Worm (Caenorhabditis elegans) whole organism, late embryonic: ENCODE measurements around the gene srh-141.
A peak's percentile ranks its signal among the peaks of the same experiment; 100 is the strongest.

Experiments used
- C38D4.7 ChIP-seq: fragments of 200-800 bp; sonication (Bioruptor generic); optimal IDR thresholded peaks from 2 replicates; lab custom pipeline; 2018; ENCODE audit warnings: mild to moderate bottlenecking, missing genetic modification characterization, moderate library complexity, missing compliant biosample characterization
- F13H6.1 ChIP-seq: sonication (generic microtip); optimal IDR thresholded peaks from 2 replicates; lab custom pipeline; 2016; ENCODE audit warnings: missing genetic modification characterization, missing compliant biosample characterization
- K09A11.1 ChIP-seq: sonication (generic microtip); optimal IDR thresholded peaks from 2 replicates; lab custom pipeline; 2017; ENCODE audit warnings: antibody characterized with exemption, mild to moderate bottlenecking, missing genetic modification characterization, missing compliant biosample characterization; ENCODE audit not compliant: insufficient read depth
- T23F11.4 ChIP-seq: fragments of 200-800 bp; sonication (Bioruptor generic); optimal IDR thresholded peaks from 2 replicates; lab custom pipeline; 2018; ENCODE audit warnings: mild to moderate bottlenecking, missing genetic modification characterization, missing compliant biosample characterization
- ama-1 ChIP-seq: fragments of 150-350 bp; optimal IDR thresholded peaks from 2 replicates; lab custom pipeline; 2014
- ceh-2 ChIP-seq: sonication (generic microtip); optimal IDR thresholded peaks from 2 replicates; lab custom pipeline; 2016; ENCODE audit warnings: missing genotype, missing genetic modification characterization, missing compliant biosample characterization
- ceh-24 ChIP-seq: sonication (generic microtip); optimal IDR thresholded peaks from 2 replicates; lab custom pipeline; 2016; ENCODE audit warnings: mild to moderate bottlenecking, missing genetic modification characterization, missing compliant biosample characterization
- ceh-30 ChIP-seq: fragments of 150-350 bp; optimal IDR thresholded peaks from 2 replicates; lab custom pipeline; 2014; ENCODE audit warnings: missing biosample characterization, missing genetic modification characterization
- ceh-31 ChIP-seq: sonication (generic microtip); optimal IDR thresholded peaks from 2 replicates; lab custom pipeline; 2016; ENCODE audit warnings: missing genetic modification characterization, missing compliant biosample characterization
- ceh-34 ChIP-seq: sonication (generic microtip); optimal IDR thresholded peaks from 2 replicates; lab custom pipeline; 2016; ENCODE audit warnings: mild to moderate bottlenecking, missing genetic modification characterization, missing compliant biosample characterization
- ceh-48 ChIP-seq: sonication (generic microtip); optimal IDR thresholded peaks from 2 replicates; lab custom pipeline; 2016; ENCODE audit warnings: missing genetic modification characterization, inconsistent platforms, missing compliant biosample characterization
- ceh-6 ChIP-seq: fragments of 200-800 bp; sonication (Bioruptor generic); optimal IDR thresholded peaks from 2 replicates; lab custom pipeline; 2018; ENCODE audit warnings: mild to moderate bottlenecking, missing genetic modification characterization, missing compliant biosample characterization
- che-1 ChIP-seq: sonication (generic microtip); optimal IDR thresholded peaks from 2 replicates; lab custom pipeline; 2016; ENCODE audit warnings: mild to moderate bottlenecking, missing genetic modification characterization, missing compliant biosample characterization
- dmd-4 ChIP-seq: sonication (generic microtip); optimal IDR thresholded peaks from 2 replicates; lab custom pipeline; 2016; ENCODE audit warnings: borderline replicate concordance, missing genetic modification characterization, missing compliant biosample characterization
- dve-1 ChIP-seq: sonication (generic microtip); optimal IDR thresholded peaks from 2 replicates; lab custom pipeline; 2017; ENCODE audit warnings: antibody characterized with exemption, mild to moderate bottlenecking, missing genetic modification characterization, missing compliant biosample characterization
- elt-2 ChIP-seq: sonication (generic microtip); optimal IDR thresholded peaks from 2 replicates; lab custom pipeline; 2016; ENCODE audit warnings: missing genetic modification reagents, missing genetic modification characterization, missing compliant biosample characterization
- elt-4 ChIP-seq: sonication (generic microtip); optimal IDR thresholded peaks from 2 replicates; lab custom pipeline; 2016; ENCODE audit warnings: missing genetic modification characterization, missing compliant biosample characterization
- eyg-1 ChIP-seq: sonication (generic microtip); optimal IDR thresholded peaks from 2 replicates; lab custom pipeline; 2016; ENCODE audit warnings: missing genotype, missing genetic modification characterization, missing compliant biosample characterization
- fkh-10 ChIP-seq: fragments of 150-350 bp; optimal IDR thresholded peaks from 2 replicates; lab custom pipeline; 2014; ENCODE audit warnings: missing biosample characterization, missing genetic modification reagents, missing genetic modification characterization
- fkh-6 ChIP-seq: sonication (generic microtip); optimal IDR thresholded peaks from 2 replicates; lab custom pipeline; 2016; ENCODE audit warnings: missing genetic modification characterization, missing compliant biosample characterization
- gmeb-2 ChIP-seq: sonication (generic microtip); optimal IDR thresholded peaks from 2 replicates; lab custom pipeline; 2016; ENCODE audit warnings: missing genetic modification characterization, inconsistent platforms, missing compliant biosample characterization
- hlh-13 ChIP-seq: fragments of 200-800 bp; sonication (Bioruptor generic); optimal IDR thresholded peaks from 2 replicates; lab custom pipeline; 2018; ENCODE audit warnings: mild to moderate bottlenecking, missing genetic modification characterization, missing compliant biosample characterization
- hlh-15 ChIP-seq: sonication (generic microtip); optimal IDR thresholded peaks from 2 replicates; lab custom pipeline; 2016; ENCODE audit warnings: missing genetic modification characterization, missing compliant biosample characterization
- hlh-30 ChIP-seq: sonication (generic microtip); optimal IDR thresholded peaks from 2 replicates; lab custom pipeline; 2017; ENCODE audit warnings: antibody characterized with exemption, missing genetic modification characterization, missing compliant biosample characterization; ENCODE audit not compliant: insufficient read depth
- lim-6 ChIP-seq: sonication (generic microtip); optimal IDR thresholded peaks from 2 replicates; lab custom pipeline; 2016; ENCODE audit warnings: missing genetic modification characterization, missing compliant biosample characterization
- mec-3 ChIP-seq: sonication (generic microtip); optimal IDR thresholded peaks from 2 replicates; lab custom pipeline; 2016; ENCODE audit warnings: borderline replicate concordance, missing genetic modification characterization, missing compliant biosample characterization
- nfya-1 ChIP-seq: sonication (generic microtip); optimal IDR thresholded peaks from 2 replicates; lab custom pipeline; 2017; ENCODE audit warnings: missing genetic modification characterization, mild to moderate bottlenecking, missing compliant biosample characterization, antibody characterized with exemption, moderate library complexity
- nhr-11 ChIP-seq: fragments of 150-350 bp; optimal IDR thresholded peaks from 2 replicates; lab custom pipeline; 2014; ENCODE audit warnings: missing biosample characterization, missing genetic modification characterization
- nhr-232 ChIP-seq: sonication (generic microtip); optimal IDR thresholded peaks from 2 replicates; lab custom pipeline; 2016; ENCODE audit warnings: missing genetic modification characterization, missing compliant biosample characterization
- pag-3 ChIP-seq: sonication (generic microtip); optimal IDR thresholded peaks from 2 replicates; lab custom pipeline; 2016; ENCODE audit warnings: missing compliant biosample characterization, missing genetic modification characterization, borderline replicate concordance
- pat-9 ChIP-seq: fragments of 200-800 bp; sonication (Bioruptor generic); optimal IDR thresholded peaks from 2 replicates; lab custom pipeline; 2018; ENCODE audit warnings: mild to moderate bottlenecking, missing genetic modification characterization, moderate library complexity, missing compliant biosample characterization
- pha-2 ChIP-seq: sonication (generic microtip); optimal IDR thresholded peaks from 2 replicates; lab custom pipeline; 2017; ENCODE audit warnings: mild to moderate bottlenecking, missing genetic modification characterization, missing compliant biosample characterization
- pha-4 ChIP-seq: fragments of 150-350 bp; optimal IDR thresholded peaks from 2 replicates; lab custom pipeline; 2018; ENCODE audit warnings: missing biosample characterization, missing genetic modification reagents, missing genetic modification characterization
- pqm-1 ChIP-seq: sonication (generic microtip); optimal IDR thresholded peaks from 2 replicates; lab custom pipeline; 2016; ENCODE audit warnings: missing genetic modification characterization, missing compliant biosample characterization
- pros-1 ChIP-seq: fragments of 150-350 bp; optimal IDR thresholded peaks from 2 replicates; lab custom pipeline; 2014; ENCODE audit warnings: missing biosample characterization, missing genetic modification reagents, missing genetic modification characterization
- ref-2 ChIP-seq: sonication (generic microtip); optimal IDR thresholded peaks from 2 replicates; lab custom pipeline; 2016; ENCODE audit warnings: missing genetic modification characterization, missing compliant biosample characterization
- rnt-1 ChIP-seq: sonication (generic microtip); optimal IDR thresholded peaks from 2 replicates; lab custom pipeline; 2016; ENCODE audit warnings: missing genetic modification characterization, missing compliant biosample characterization
- sdc-2 ChIP-seq: sonication (generic microtip); optimal IDR thresholded peaks from 2 replicates; lab custom pipeline; 2016; ENCODE audit warnings: missing genotype, missing genetic modification characterization, missing compliant biosample characterization
- sox-2 ChIP-seq: fragments of 200-800 bp; sonication (Bioruptor generic); IDR thresholded peaks from 2 replicates; pipeline ENCODE4 v1.3.6; 2022; ENCODE audit warnings: missing genetic modification reagents, missing genetic modification characterization, missing compliant biosample characterization
- syd-9 ChIP-seq: sonication (generic microtip); optimal IDR thresholded peaks from 2 replicates; lab custom pipeline; 2016; ENCODE audit warnings: mild to moderate bottlenecking, missing genetic modification characterization, moderate library complexity, missing compliant biosample characterization
- tbx-2 ChIP-seq: sonication (generic microtip); optimal IDR thresholded peaks from 2 replicates; lab custom pipeline; 2016; ENCODE audit warnings: missing genetic modification characterization, missing compliant biosample characterization
- tbx-7 ChIP-seq: sonication (generic microtip); optimal IDR thresholded peaks from 2 replicates; lab custom pipeline; 2016; ENCODE audit warnings: missing genotype, missing genetic modification characterization, missing compliant biosample characterization
- unc-3 ChIP-seq, 2 experiments: fragments of 200-800 bp in 1 of 2; sonication (Bioruptor generic) in 1 of 2; sonication (generic microtip) in 1 of 2; conservative IDR thresholded peaks in 1 of 2; optimal IDR thresholded peaks in 1 of 2; 2 replicates each; pipeline versions ENCODE4 v1.3.6 to Lab custom; 2016 to 2022; ENCODE audit warnings: missing compliant biosample characterization in 2 of 2, missing genetic modification characterization in 2 of 2, missing genetic modification reagents in 1 of 2
- zip-5 ChIP-seq: sonication (generic microtip); optimal IDR thresholded peaks from 2 replicates; lab custom pipeline; 2016; ENCODE audit warnings: missing genetic modification characterization, missing compliant biosample characterization

Gene srh-141

DNA sequence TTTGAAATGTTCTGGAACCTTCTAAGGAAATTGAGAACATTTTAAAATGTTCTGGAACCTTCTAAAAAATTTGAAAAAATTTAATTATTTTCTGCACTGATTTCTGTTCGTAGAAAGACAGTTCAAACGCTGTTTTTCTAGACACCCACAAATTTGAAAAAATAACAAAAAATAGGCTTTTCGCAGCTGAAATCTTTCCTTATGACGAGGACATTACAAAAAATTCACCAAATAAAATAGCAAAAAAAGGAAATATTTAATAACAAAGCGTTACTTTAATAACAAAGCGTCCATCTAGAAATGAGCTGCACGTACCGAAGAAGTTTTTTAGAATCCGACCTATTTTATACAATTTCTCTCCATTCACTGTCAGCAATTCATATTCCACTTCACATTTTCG, at the start of gene srh-141:
Gene srh-141 (plus strand): TSS at position 301 of the 400 bp plus-strand sequence.
- TF ChIP-seq pros-1 (tag; lab: Kevin White, UChicago) (no peak), pat-9 (no peak), hlh-30 (tag; lab: Kevin White, UChicago) (no peak)

DNA sequence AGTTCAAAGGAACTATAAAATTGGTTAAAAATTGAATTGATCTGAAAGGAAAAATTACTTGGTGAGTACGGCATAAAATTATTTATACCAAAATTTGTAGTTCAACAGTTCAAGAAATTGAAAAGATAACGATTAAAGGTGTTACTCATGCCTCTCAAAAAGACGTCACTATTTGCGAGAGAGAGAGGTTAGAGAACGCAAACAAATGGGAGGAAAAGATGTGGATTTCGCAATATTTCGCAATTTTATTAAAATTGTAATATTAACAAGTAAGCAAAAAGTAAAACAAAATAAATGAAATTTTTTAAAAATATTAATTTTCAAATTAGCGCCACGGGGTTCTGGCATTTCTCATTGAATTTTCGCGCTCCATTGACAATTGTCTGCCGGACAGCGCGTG, 48.6 kb upstream of the srh-141 start, which contains the start of gene F13A7.11:
Gene F13A7.11 (minus strand): TSS at position 174 of the 400 bp plus-strand sequence.
- TF ChIP-seq ceh-6 (GFP tag; lab: Kevin White, UChicago) (no peak), elt-2 (tag; lab: Kevin White, UChicago) (peak; percentile 4)

DNA sequence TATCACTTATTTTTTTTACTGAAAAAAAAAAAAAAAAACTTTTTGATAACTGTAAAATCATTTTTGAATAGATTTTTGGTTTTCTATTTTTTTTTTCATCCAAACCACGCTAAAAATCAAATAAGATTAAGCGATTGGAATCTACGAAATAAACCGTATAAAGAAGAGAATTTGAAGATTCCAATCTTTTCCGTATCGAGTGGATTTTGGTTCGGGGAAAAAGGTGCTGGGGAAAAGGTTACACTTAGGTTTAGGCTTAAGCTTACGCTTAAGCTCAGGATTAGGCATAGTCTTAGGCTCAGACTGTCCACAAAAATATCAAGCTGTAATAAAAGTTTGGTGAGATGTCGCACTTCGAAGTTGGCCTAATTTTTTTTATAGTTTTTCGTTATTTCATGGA, 48.0 kb upstream of the srh-141 start, which contains the start of gene F13A7.12:
Gene F13A7.12 (plus strand): TSS at position 301 of the 400 bp plus-strand sequence.
- TF ChIP-seq pqm-1 (tag; lab: Kevin White, UChicago) (no peak), sox-2 (no peak)

DNA sequence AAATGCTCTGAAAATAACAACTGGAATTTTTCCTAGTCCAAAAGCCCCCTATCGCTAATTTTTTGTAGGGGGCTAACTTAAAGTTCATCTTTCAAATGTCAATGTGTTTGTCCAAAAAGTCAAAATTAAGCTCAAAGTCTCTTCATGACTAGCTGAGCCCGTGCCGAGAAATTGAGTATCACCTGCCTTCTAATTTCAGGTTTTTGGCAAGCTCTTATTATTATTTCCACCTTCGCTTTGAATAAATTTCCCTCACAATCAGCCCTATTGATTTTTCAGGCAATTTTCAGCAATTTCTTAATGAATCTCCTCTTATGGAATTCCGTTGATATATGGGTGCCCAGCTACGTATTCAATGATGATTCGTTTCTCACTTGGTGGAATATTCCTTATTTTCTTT, 44.3 kb upstream of the srh-141 start, which contains the start of gene sre-36:
Gene sre-36 (plus strand): TSS at position 301 of the 400 bp plus-strand sequence.
- no peak for TF ChIP-seq che-1
- no peak for TF ChIP-seq ceh-2 (tag; lab: Kevin White, UChicago)
- no peak for TF ChIP-seq ceh-34
- TF ChIP-seq hlh-15 (tag; lab: Kevin White, UChicago): no peak

DNA sequence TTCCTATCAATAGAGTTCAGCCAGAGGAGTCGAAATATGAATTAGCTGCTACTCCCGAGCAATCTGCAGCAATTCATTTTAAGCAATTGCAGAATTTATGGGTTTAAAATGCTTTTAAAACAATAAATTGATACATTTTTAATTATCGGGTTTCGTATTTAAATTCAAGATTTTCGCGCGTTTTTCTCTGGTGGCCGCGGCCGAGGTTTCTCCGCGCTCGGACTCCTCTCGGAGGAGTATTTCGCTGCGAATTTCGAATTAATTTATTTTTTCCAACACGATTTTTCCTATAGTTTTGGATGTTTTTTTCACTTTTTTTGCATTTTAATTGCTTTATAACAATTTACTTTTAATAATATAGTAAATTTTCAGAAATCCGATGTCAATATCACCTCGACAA, 42.2 kb upstream of the srh-141 start, which contains the start of gene F13A7.14:
Gene F13A7.14 (plus strand): TSS at position 373 of the 400 bp plus-strand sequence.
- TF ChIP-seq F13H6.1 (tag; lab: Kevin White, UChicago) (peak; percentile 57), zip-5 (tag; lab: Kevin White, UChicago) (peak; percentile 82), rnt-1 (peak; percentile 77), ceh-24 (tag; lab: Kevin White, UChicago) (no peak), tbx-2 (tag; lab: Kevin White, UChicago) (peak; percentile 68), pqm-1 (tag; lab: Kevin White, UChicago) (no peak), ama-1 (lab: Kevin White, UChicago) (no peak), gmeb-2 (tag; lab: Kevin White, UChicago) (no peak), ceh-34 (peak; percentile 53), pag-3 (tag; lab: Kevin White, UChicago) (no peak), nhr-11 (tag; lab: Kevin White, UChicago) (no peak), elt-4 (tag; lab: Kevin White, UChicago) (no peak), ceh-48 (no peak), sdc-2 (tag; lab: Kevin White, UChicago) (no peak), dve-1 (tag; lab: Kevin White, UChicago) (no peak), unc-3 (GFP tag; conservative IDR thresholded peaks at IDR 0.05; lab: Robert Waterston, UW) (no peak), unc-3 (tag; optimal IDR thresholded peaks at IDR 0.05; lab: Kevin White, UChicago) (no peak), ceh-2 (tag; lab: Kevin White, UChicago) (peak; percentile 92), ceh-30 (tag; lab: Kevin White, UChicago) (no peak), eyg-1 (tag; lab: Kevin White, UChicago) (no peak), mec-3 (tag; lab: Kevin White, UChicago) (peak; percentile 72), lim-6 (tag; lab: Kevin White, UChicago) (peak; percentile 60), nhr-232 (no peak), fkh-6 (tag; lab: Kevin White, UChicago) (no peak), C38D4.7 (GFP tag; lab: Kevin White, UChicago) (no peak), pha-4 (tag; lab: Kevin White, UChicago) (no peak), dmd-4 (tag; lab: Kevin White, UChicago) (no peak), syd-9 (tag; lab: Kevin White, UChicago) (no peak), T23F11.4 (GFP tag; lab: Kevin White, UChicago) (no peak), K09A11.1 (tag; lab: Kevin White, UChicago) (no peak), elt-2 (tag; lab: Kevin White, UChicago) (no peak), tbx-7 (peak; percentile 88), ceh-31 (peak; percentile 93), ref-2 (tag; lab: Kevin White, UChicago) (peak; percentile 86), fkh-10 (GFP tag; lab: Kevin White, UChicago) (no peak), pha-2 (tag; lab: Kevin White, UChicago) (no peak), hlh-13 (GFP tag; lab: Kevin White, UChicago) (no peak), nfya-1 (peak; percentile 31)
